Fruit fly (Drosophila melanogaster) whole organism, embryonic: ENCODE results near the gene Fbp2.

Source experiments
- CG10654 ChIP-seq: fragments of 200-800 bp; sonication (Bioruptor generic); optimal IDR thresholded peaks from 2 replicates; lab custom pipeline; 2016; ENCODE audit warnings: missing biosample characterization, missing genetic modification characterization
- CG11247 ChIP-seq: fragments of 200-800 bp; sonication (Bioruptor generic); IDR thresholded peaks from 2 replicates; pipeline ENCODE4 v1.3.6; 2022; ENCODE audit warnings: missing biosample characterization, missing genetic modification characterization
- CG11398 ChIP-seq: fragments of 200-800 bp; sonication (Bioruptor generic); optimal IDR thresholded peaks from 2 replicates; lab custom pipeline; 2016; ENCODE audit warnings: missing biosample characterization, missing genetic modification characterization
- CG11695 ChIP-seq: fragments of 200-800 bp; sonication (Bioruptor generic); IDR thresholded peaks from 3 replicates; pipeline ENCODE4 v1.3.6; 2022; ENCODE audit warnings: missing biosample characterization, missing genetic modification characterization
- CG17829 ChIP-seq: fragments of 200-800 bp; optimal IDR thresholded peaks from 2 replicates; lab custom pipeline; 2019; ENCODE audit warnings: missing biosample characterization, mild to moderate bottlenecking, missing genetic modification characterization, moderate library complexity
- CG7745 ChIP-seq: fragments of 200-800 bp; sonication (Bioruptor generic); optimal IDR thresholded peaks from 2 replicates; lab custom pipeline; 2018; ENCODE audit warnings: missing biosample characterization, mild to moderate bottlenecking, missing genetic modification characterization, moderate library complexity
- D19B ChIP-seq: fragments of 200-800 bp; sonication (Bioruptor generic); optimal IDR thresholded peaks from 2 replicates; lab custom pipeline; 2017; ENCODE audit warnings: missing biosample characterization, mild to moderate bottlenecking, missing genetic modification characterization
- bsh ChIP-seq, 2 experiments: fragments of 200-800 bp; sonication (Bioruptor generic); optimal IDR thresholded peaks; 2 replicates each; lab custom pipeline; 2017 to 2018; ENCODE audit warnings: mild to moderate bottlenecking in 2 of 2, missing biosample characterization in 2 of 2, missing genetic modification characterization in 2 of 2, moderate library complexity in 1 of 2
- ewg ChIP-seq: fragments of 200-800 bp; sonication (Bioruptor generic); optimal IDR thresholded peaks from 3 replicates; lab custom pipeline; 2017; ENCODE audit warnings: mild to moderate bottlenecking, missing biosample characterization, missing genetic modification reagents, missing genetic modification characterization
- gcm2 ChIP-seq: fragments of 200-800 bp; sonication (Bioruptor generic); optimal IDR thresholded peaks from 2 replicates; lab custom pipeline; 2016; ENCODE audit warnings: missing biosample characterization, missing genetic modification characterization

dm6 chr2L:9445753-9446152 lies 19.2 kb downstream of the Fbp2 start:
- TF ChIP-seq CG11398 (GFP tag; lab: Kevin White, UChicago): no peak
- TF ChIP-seq CG17829 (tag; lab: Kevin White, UChicago): no peak
- TF ChIP-seq CG11247 (GFP tag; lab: Robert Waterston, UW): no peak
- no peak for TF ChIP-seq CG10654
- TF ChIP-seq ewg: no peak
- TF ChIP-seq bsh (GFP tag; optimal IDR thresholded peaks at IDR 0.05; lab: Kevin White, UChicago): no peak
- no peak for TF ChIP-seq D19B
- TF ChIP-seq CG11695 (GFP tag; lab: Robert Waterston, UW): no peak
- TF ChIP-seq CG7745 (tag; lab: Kevin White, UChicago): peak; percentile 66
- no peak for TF ChIP-seq gcm2 (GFP tag; lab: Kevin White, UChicago)
